Fruit fly (Drosophila melanogaster) whole organism, adult: ENCODE results near the gene CG34174.

Experiments used
- CG11617 ChIP-seq: fragments of 200-800 bp; sonication (Bioruptor generic); optimal IDR thresholded peaks from 2 replicates; lab custom pipeline; 2017; ENCODE audit warnings: mild to moderate bottlenecking, missing biosample characterization, missing genetic modification reagents, missing genetic modification characterization
- CG12768 ChIP-seq: fragments of 200-800 bp; sonication (Bioruptor generic); optimal IDR thresholded peaks from 2 replicates; lab custom pipeline; 2017; ENCODE audit warnings: missing biosample characterization, missing genetic modification characterization, mild to moderate bottlenecking, moderate library complexity, missing genetic modification reagents
- CG14711 ChIP-seq: fragments of 200-800 bp; sonication (Bioruptor generic); optimal IDR thresholded peaks from 2 replicates; lab custom pipeline; 2018; ENCODE audit warnings: missing biosample characterization, mild to moderate bottlenecking, missing genetic modification characterization, moderate library complexity
- CG1620 ChIP-seq: fragments of 200-800 bp; sonication (Bioruptor generic); optimal IDR thresholded peaks from 2 replicates; lab custom pipeline; 2016; ENCODE audit warnings: missing biosample characterization, missing genetic modification characterization
- CG5204 ChIP-seq: fragments of 200-800 bp; sonication (Bioruptor generic); optimal IDR thresholded peaks from 2 replicates; lab custom pipeline; 2016; ENCODE audit warnings: missing biosample characterization, missing genetic modification characterization
- CG7045 ChIP-seq: fragments of 200-800 bp; sonication (Bioruptor generic); optimal IDR thresholded peaks from 2 replicates; lab custom pipeline; 2017; ENCODE audit warnings: missing biosample characterization, mild to moderate bottlenecking, missing genetic modification characterization
- CG7101 ChIP-seq: fragments of 200-800 bp; sonication (Bioruptor generic); optimal IDR thresholded peaks from 2 replicates; lab custom pipeline; 2018; ENCODE audit warnings: missing biosample characterization, mild to moderate bottlenecking, missing genetic modification characterization, moderate library complexity
- Clk ChIP-seq: fragments of 200-800 bp; sonication (Bioruptor generic); optimal IDR thresholded peaks from 2 replicates; lab custom pipeline; 2017; ENCODE audit warnings: missing biosample characterization, missing genetic modification characterization
- Crg-1 ChIP-seq: fragments of 200-800 bp; sonication (Bioruptor generic); optimal IDR thresholded peaks from 2 replicates; lab custom pipeline; 2016; ENCODE audit warnings: missing biosample characterization, missing genetic modification characterization
- Mnt ChIP-seq: fragments of 200-800 bp; sonication (Bioruptor generic); optimal IDR thresholded peaks from 2 replicates; lab custom pipeline; 2016; ENCODE audit warnings: missing biosample characterization, mild to moderate bottlenecking, missing genetic modification characterization
- bab1 ChIP-seq: fragments of 200-800 bp; sonication (Bioruptor generic); optimal IDR thresholded peaks from 3 replicates; lab custom pipeline; 2019; ENCODE audit warnings: missing biosample characterization, mild to moderate bottlenecking, missing genetic modification characterization, moderate library complexity
- cic ChIP-seq: fragments of 200-800 bp; sonication (Bioruptor generic); optimal IDR thresholded peaks from 2 replicates; lab custom pipeline; 2017; ENCODE audit warnings: missing biosample characterization, mild to moderate bottlenecking, missing genetic modification characterization, moderate library complexity
- cnc ChIP-seq, 2 experiments: fragments of >200 bp; optimal IDR thresholded peaks; 2 replicates each; lab custom pipeline; 2017
- kay ChIP-seq: fragments of 200-800 bp; sonication (Bioruptor generic); peaks from one replicate; lab custom pipeline; 2016; ENCODE audit warnings: missing biosample characterization, missing genetic modification characterization, borderline replicate concordance
- ovo ChIP-seq: fragments of 200-800 bp; sonication (Bioruptor generic); optimal IDR thresholded peaks from 2 replicates; lab custom pipeline; 2016; ENCODE audit warnings: missing biosample characterization, missing genetic modification characterization
- pad ChIP-seq: fragments of 200-800 bp; sonication (Bioruptor generic); optimal IDR thresholded peaks from 3 replicates; lab custom pipeline; 2017; ENCODE audit warnings: missing biosample characterization, missing genetic modification characterization, mild to moderate bottlenecking, moderate library complexity, missing genetic modification reagents
- tj ChIP-seq: fragments of 200-800 bp; sonication (Bioruptor generic); optimal IDR thresholded peaks from 3 replicates; lab custom pipeline; 2017; ENCODE audit warnings: missing biosample characterization, mild to moderate bottlenecking, missing genetic modification characterization, moderate library complexity
- toe ChIP-seq: fragments of 200-800 bp; sonication (Bioruptor generic); optimal IDR thresholded peaks from 2 replicates; lab custom pipeline; 2016; ENCODE audit warnings: missing biosample characterization, missing genetic modification characterization

The CG34174 gene

DNA sequence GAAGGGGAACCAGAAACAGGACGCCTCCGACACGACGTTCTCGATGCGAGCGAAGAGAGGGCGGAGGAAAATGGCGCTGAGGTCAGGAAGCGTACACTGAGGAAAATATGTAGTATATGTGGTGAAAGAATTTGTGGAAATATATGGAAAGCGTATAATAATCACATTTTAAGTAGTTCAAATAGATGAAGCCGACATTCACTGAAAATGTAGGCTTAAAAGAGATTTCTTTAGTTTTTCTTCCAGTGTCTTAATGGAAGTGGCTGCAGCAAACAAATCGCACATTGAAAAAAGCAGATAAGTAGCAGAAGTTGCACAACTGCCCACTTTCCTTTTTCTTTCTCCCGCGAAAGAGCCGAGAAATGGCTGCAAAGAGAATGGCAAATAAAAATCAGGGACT is 35.5 kb downstream of the CG34174 start:
- TF ChIP-seq kay: no peak
- no peak for TF ChIP-seq Mnt (GFP tag; lab: Kevin White, UChicago)
- no peak for TF ChIP-seq Clk (GFP tag; lab: Kevin White, UChicago)
- no peak for TF ChIP-seq CG12768
- TF ChIP-seq pad (GFP tag; lab: Kevin White, UChicago): no peak
- TF ChIP-seq tj (GFP tag; lab: Kevin White, UChicago): no peak

DNA sequence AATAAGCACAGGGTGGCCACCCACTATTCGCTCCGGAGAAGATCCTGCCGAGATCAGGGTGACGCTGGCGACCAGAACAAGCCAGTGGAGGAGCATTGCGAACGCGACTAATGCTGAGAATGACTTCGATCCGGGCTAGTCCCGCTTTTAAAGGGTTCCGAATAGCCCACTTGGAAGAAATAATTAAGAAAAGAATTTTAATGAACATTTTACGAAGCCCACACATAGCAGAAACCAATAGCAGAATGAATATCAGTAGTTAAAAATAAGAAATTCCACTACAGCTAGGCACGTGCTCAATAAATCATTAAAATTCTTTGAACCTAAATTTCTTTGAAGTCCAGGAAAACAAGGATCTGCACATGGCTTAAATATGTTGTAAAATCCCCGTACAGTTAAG is 37.1 kb downstream of the CG34174 start, which contains the start of gene Ser12:
Gene Ser12 (minus strand): TSS at position 101 of the 400 bp plus-strand sequence.
- TF ChIP-seq Crg-1 (GFP tag; lab: Kevin White, UChicago): no peak
- no peak for TF ChIP-seq CG1620 (GFP tag; lab: Kevin White, UChicago)
- TF ChIP-seq tj (GFP tag; lab: Kevin White, UChicago): no peak
- TF ChIP-seq ovo (GFP tag; lab: Kevin White, UChicago): no peak
- no peak for TF ChIP-seq CG14711 (tag; lab: Kevin White, UChicago)
- no peak for TF ChIP-seq cnc (optimal IDR thresholded peaks at IDR 0.05; lab: Kevin White, UChicago)
- TF ChIP-seq cic (GFP tag; lab: Kevin White, UChicago): no peak
- TF ChIP-seq Clk (GFP tag; lab: Kevin White, UChicago): no peak

DNA sequence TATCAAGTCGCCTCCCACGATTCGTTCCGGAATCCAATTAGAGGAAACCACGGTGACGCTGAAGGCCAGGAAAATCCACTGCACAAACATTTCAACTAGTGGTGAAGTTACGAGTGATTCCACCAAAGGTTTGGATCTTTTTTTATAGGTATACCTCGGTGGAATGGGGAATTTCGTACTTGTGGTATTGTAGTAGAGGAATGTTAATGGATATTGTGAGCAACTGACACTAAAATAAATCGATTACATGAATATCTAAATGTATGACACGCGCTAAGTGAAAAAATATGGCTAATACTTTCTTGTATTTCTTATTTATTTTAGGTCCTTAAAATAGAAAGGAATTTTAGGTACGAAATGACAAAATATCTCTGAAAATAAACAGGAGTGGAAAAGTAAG is 38.2 kb downstream of the CG34174 start, which contains the start of gene CG17239:
Gene CG17239 (minus strand): TSS at position 101 of the 400 bp plus-strand sequence.
- TF ChIP-seq toe (GFP tag; lab: Kevin White, UChicago) (no peak), ovo (GFP tag; lab: Kevin White, UChicago) (no peak), CG7045 (GFP tag; lab: Kevin White, UChicago) (no peak), CG5204 (GFP tag; lab: Kevin White, UChicago) (no peak), CG12768 (no peak), Clk (GFP tag; lab: Kevin White, UChicago) (no peak), bab1 (GFP tag; lab: Kevin White, UChicago) (no peak), CG1620 (GFP tag; lab: Kevin White, UChicago) (no peak), CG7101 (tag; lab: Kevin White, UChicago) (no peak), kay (no peak), Mnt (GFP tag; lab: Kevin White, UChicago) (no peak), CG11617 (GFP tag; lab: Kevin White, UChicago) (no peak)

DNA sequence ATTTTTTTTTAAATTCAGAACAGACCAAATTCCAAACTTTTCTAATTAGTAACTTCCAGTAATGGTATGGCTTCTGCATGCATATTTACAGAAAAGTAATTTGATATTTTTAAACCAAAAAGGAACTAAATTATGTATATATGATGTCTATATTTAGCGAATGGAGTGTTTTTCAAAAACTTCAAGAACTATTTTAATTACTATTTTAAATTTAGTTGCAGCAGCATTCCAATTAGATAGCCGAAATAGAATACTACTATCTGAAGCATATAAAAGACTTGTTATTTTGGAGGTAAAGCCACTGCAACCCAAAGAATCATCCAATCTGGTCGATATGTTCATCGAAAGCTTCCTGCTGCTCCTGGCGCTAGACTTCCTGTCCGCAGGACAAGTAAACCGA is 38.7 kb downstream of the CG34174 start, which contains the start of gene CG17234:
Gene CG17234 (plus strand): TSS at position 301 of the 400 bp plus-strand sequence.
- TF ChIP-seq Clk (GFP tag; lab: Kevin White, UChicago) (no peak), toe (GFP tag; lab: Kevin White, UChicago) (no peak), CG12768 (no peak), cnc (optimal IDR thresholded peaks at IDR 0.05; lab: Kevin White, UChicago) (no peak), CG1620 (GFP tag; lab: Kevin White, UChicago) (no peak), Mnt (GFP tag; lab: Kevin White, UChicago) (no peak)

DNA sequence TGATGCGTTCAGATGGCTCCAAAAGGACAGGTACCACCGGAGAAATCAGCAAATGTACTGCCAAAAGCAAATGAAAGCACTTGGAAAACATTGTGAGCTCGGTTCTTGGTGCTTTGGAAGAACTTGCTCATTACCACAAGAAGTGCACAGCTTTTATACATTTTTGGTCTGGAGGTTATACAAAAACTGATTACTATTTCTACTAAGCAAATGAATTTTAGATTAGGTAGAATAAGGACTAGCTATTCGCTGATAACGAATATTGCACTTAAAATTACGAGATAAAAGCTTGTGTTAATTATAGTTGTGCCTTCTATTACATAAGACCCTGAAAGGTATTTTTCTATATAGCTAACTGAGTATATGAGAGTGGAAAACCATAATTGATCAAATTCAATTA is 40.9 kb downstream of the CG34174 start, which contains the start of gene Send1:
Gene Send1 (minus strand): TSS at position 101 of the 400 bp plus-strand sequence.
- no peak for TF ChIP-seq Crg-1 (GFP tag; lab: Kevin White, UChicago)
- TF ChIP-seq CG12768: no peak
- no peak for TF ChIP-seq cnc (optimal IDR thresholded peaks at IDR 0.05; lab: Kevin White, UChicago)

DNA sequence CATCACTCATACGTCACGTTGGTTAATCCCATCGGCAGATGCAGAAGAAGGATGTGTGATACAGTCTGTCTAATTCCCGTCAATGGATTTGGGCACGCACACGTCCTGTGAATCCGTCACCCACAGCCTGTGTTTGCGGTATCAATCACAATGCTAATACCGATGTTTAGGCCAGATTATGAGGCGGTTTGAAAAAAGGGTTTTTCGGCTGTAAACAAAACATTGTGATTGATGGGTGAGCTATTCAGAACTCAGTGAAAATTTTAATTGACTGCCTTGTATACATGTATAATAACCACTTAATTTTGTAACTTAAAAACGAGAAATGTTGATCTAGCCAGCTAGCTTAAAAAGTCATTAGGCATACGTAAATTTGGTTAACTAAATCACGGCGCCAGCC is 49.1 kb downstream of the CG34174 start, which contains the start of gene CG4270:
Gene CG4270 (plus strand): TSS at position 301 of the 400 bp plus-strand sequence.
- TF ChIP-seq CG12768 (no peak), CG7101 (tag; lab: Kevin White, UChicago) (no peak), bab1 (GFP tag; lab: Kevin White, UChicago) (no peak), CG5204 (GFP tag; lab: Kevin White, UChicago) (no peak), cnc (optimal IDR thresholded peaks at IDR 0.05; lab: Kevin White, UChicago) (no peak), pad (GFP tag; lab: Kevin White, UChicago) (no peak), Clk (GFP tag; lab: Kevin White, UChicago) (no peak), Mnt (GFP tag; lab: Kevin White, UChicago) (no peak), tj (GFP tag; lab: Kevin White, UChicago) (no peak)
